Fruit fly (Drosophila melanogaster) whole organism, embryonic: Measurements from ENCODE around the gene CG44405.

Experiments used
- BEAF-32 ChIP-seq: fragments of 200-800 bp; sonication (Bioruptor generic); optimal IDR thresholded peaks from 3 replicates; lab custom pipeline; 2017; ENCODE audit warnings: missing biosample characterization, missing genetic modification characterization, mild to moderate bottlenecking, moderate library complexity, missing genetic modification reagents
- Bteb2 ChIP-seq: fragments of 200-800 bp; sonication (Bioruptor generic); optimal IDR thresholded peaks from 2 replicates; lab custom pipeline; 2016; ENCODE audit warnings: missing biosample characterization, missing genetic modification characterization
- CG10543 ChIP-seq: fragments of 200-800 bp; sonication (Bioruptor generic); optimal IDR thresholded peaks from 3 replicates; lab custom pipeline; 2017; ENCODE audit warnings: missing biosample characterization, mild to moderate bottlenecking, missing genetic modification characterization, moderate library complexity
- CG13424 ChIP-seq: fragments of 200-800 bp; sonication (Bioruptor generic); optimal IDR thresholded peaks from 2 replicates; lab custom pipeline; 2019; ENCODE audit warnings: missing biosample characterization, mild to moderate bottlenecking, missing genetic modification characterization, moderate library complexity
- CG15011 ChIP-seq: fragments of 200-800 bp; sonication (Bioruptor generic); optimal IDR thresholded peaks from 3 replicates; lab custom pipeline; 2018; ENCODE audit warnings: missing biosample characterization, mild to moderate bottlenecking, missing genetic modification characterization
- CG15696 ChIP-seq: fragments of 200-800 bp; sonication (Bioruptor generic); optimal IDR thresholded peaks from 2 replicates; lab custom pipeline; 2019; ENCODE audit warnings: missing biosample characterization, mild to moderate bottlenecking, missing genetic modification characterization, moderate library complexity
- CG1603 ChIP-seq: fragments of 200-800 bp; sonication (Bioruptor generic); optimal IDR thresholded peaks from 2 replicates; lab custom pipeline; 2019; ENCODE audit warnings: missing biosample characterization, mild to moderate bottlenecking, missing genetic modification characterization, moderate library complexity
- CG2202 ChIP-seq: fragments of 200-800 bp; sonication (Bioruptor generic); optimal IDR thresholded peaks from 2 replicates; lab custom pipeline; 2018; ENCODE audit warnings: missing biosample characterization, mild to moderate bottlenecking, missing genetic modification characterization
- CG4282 ChIP-seq: fragments of 200-800 bp; sonication (Bioruptor generic); optimal IDR thresholded peaks from 2 replicates; lab custom pipeline; 2016; ENCODE audit warnings: missing biosample characterization, missing genetic modification characterization
- CG43689 ChIP-seq: fragments of 200-800 bp; sonication (Bioruptor generic); IDR thresholded peaks from 2 replicates; pipeline ENCODE4 v1.3.6; 2022; ENCODE audit warnings: missing biosample characterization, missing genetic modification characterization
- CG6254 ChIP-seq: fragments of 200-800 bp; sonication (Bioruptor generic); optimal IDR thresholded peaks from 3 replicates; lab custom pipeline; 2017; ENCODE audit warnings: mild to moderate bottlenecking, missing biosample characterization, missing genetic modification reagents, missing genetic modification characterization
- CG6654 ChIP-seq: fragments of 200-800 bp; sonication (Bioruptor generic); optimal IDR thresholded peaks from 2 replicates; lab custom pipeline; 2017; ENCODE audit warnings: missing biosample characterization, mild to moderate bottlenecking, missing genetic modification characterization
- CG7928 ChIP-seq: fragments of 200-800 bp; sonication (Bioruptor generic); optimal IDR thresholded peaks from 2 replicates; lab custom pipeline; 2017; ENCODE audit warnings: missing biosample characterization, mild to moderate bottlenecking, missing genetic modification characterization
- CG8089 ChIP-seq: fragments of 200-800 bp; sonication (Bioruptor generic); optimal IDR thresholded peaks from 3 replicates; lab custom pipeline; 2016; ENCODE audit warnings: missing biosample characterization, missing genetic modification characterization
- CG8281 ChIP-seq: fragments of 200-800 bp; sonication (Bioruptor generic); optimal IDR thresholded peaks from 2 replicates; lab custom pipeline; 2018; ENCODE audit warnings: missing biosample characterization, mild to moderate bottlenecking, missing genetic modification characterization, moderate library complexity
- CG8924 ChIP-seq: fragments of 200-800 bp; optimal IDR thresholded peaks from 3 replicates; lab custom pipeline; 2019; ENCODE audit warnings: missing biosample characterization, mild to moderate bottlenecking, missing genetic modification characterization, moderate library complexity
- CTCF ChIP-seq: fragments of 200-800 bp; sonication (Bioruptor generic); optimal IDR thresholded peaks from 2 replicates; lab custom pipeline; 2017; ENCODE audit warnings: missing biosample characterization, mild to moderate bottlenecking, missing genetic modification characterization, moderate library complexity
- Doc3 ChIP-seq: fragments of 200-800 bp; sonication (Bioruptor generic); IDR thresholded peaks from 3 replicates; pipeline ENCODE4 v1.3.6; 2022; ENCODE audit warnings: missing biosample characterization, missing genetic modification characterization; ENCODE audit not compliant: partially characterized antibody
- ERR ChIP-seq: fragments of 200-800 bp; sonication (Bioruptor generic); optimal IDR thresholded peaks from 2 replicates; lab custom pipeline; 2016; ENCODE audit warnings: missing biosample characterization, missing genetic modification characterization
- Ets97D ChIP-seq: fragments of 200-800 bp; sonication (Bioruptor generic); optimal IDR thresholded peaks from 3 replicates; lab custom pipeline; 2016; ENCODE audit warnings: missing biosample characterization, missing genetic modification characterization
- HLH4C ChIP-seq: fragments of 200-800 bp; sonication (Bioruptor generic); IDR thresholded peaks from 3 replicates; pipeline ENCODE4 v1.3.6; 2022; ENCODE audit warnings: missing biosample characterization, missing genetic modification characterization; ENCODE audit not compliant: partially characterized antibody
- Hr39 ChIP-seq: fragments of >200 bp; optimal IDR thresholded peaks from 2 replicates; lab custom pipeline; 2017
- Jarid2 ChIP-seq: fragments of 200-800 bp; sonication (Bioruptor generic); optimal IDR thresholded peaks from 3 replicates; lab custom pipeline; 2017; ENCODE audit warnings: mild to moderate bottlenecking, missing biosample characterization, missing genetic modification reagents, missing genetic modification characterization
- Mes4 ChIP-seq: fragments of 200-800 bp; sonication (Bioruptor generic); optimal IDR thresholded peaks from 2 replicates; lab custom pipeline; 2016; ENCODE audit warnings: missing biosample characterization, missing genetic modification characterization
- Mrtf ChIP-seq: fragments of 200-800 bp; sonication (Bioruptor generic); IDR thresholded peaks from 3 replicates; pipeline ENCODE4 v1.3.6; 2022; ENCODE audit warnings: missing biosample characterization, missing genetic modification characterization
- Neu2 ChIP-seq: fragments of 200-800 bp; sonication (Bioruptor generic); optimal IDR thresholded peaks from 3 replicates; lab custom pipeline; 2016; ENCODE audit warnings: missing biosample characterization, missing genetic modification characterization, borderline replicate concordance
- Nf-YC ChIP-seq: fragments of 200-800 bp; optimal IDR thresholded peaks from 3 replicates; lab custom pipeline; 2019; ENCODE audit warnings: missing biosample characterization, mild to moderate bottlenecking, missing genetic modification characterization, moderate library complexity
- Oaz ChIP-seq: fragments of 200-800 bp; sonication (Bioruptor generic); IDR thresholded peaks from 2 replicates; pipeline ENCODE4 v1.3.6; 2022; ENCODE audit warnings: missing biosample characterization, missing genetic modification characterization
- Ravus ChIP-seq: fragments of 200-800 bp; sonication (Bioruptor generic); IDR thresholded peaks from 2 replicates; pipeline ENCODE4 v1.3.6; 2022; ENCODE audit warnings: missing biosample characterization, missing genetic modification characterization
- Side ChIP-seq: fragments of 200-800 bp; sonication (Bioruptor generic); optimal IDR thresholded peaks from 2 replicates; lab custom pipeline; 2016; ENCODE audit warnings: missing biosample characterization, missing genetic modification characterization
- Taf1 ChIP-seq: fragments of 200-800 bp; sonication (Bioruptor generic); IDR thresholded peaks from 2 replicates; pipeline ENCODE4 v1.3.6; 2022; ENCODE audit warnings: missing biosample characterization, missing genetic modification characterization
- Vsx1 ChIP-seq: fragments of 200-800 bp; sonication (Bioruptor generic); optimal IDR thresholded peaks from 2 replicates; lab custom pipeline; 2017; ENCODE audit warnings: missing biosample characterization, mild to moderate bottlenecking, missing genetic modification characterization, missing genetic modification reagents
- ap ChIP-seq: fragments of 200-800 bp; sonication (Bioruptor generic); IDR thresholded peaks from 2 replicates; pipeline ENCODE4 v1.3.6; 2022; ENCODE audit warnings: missing biosample characterization, missing genetic modification characterization
- ato ChIP-seq: fragments of 200-800 bp; sonication (Bioruptor generic); IDR thresholded peaks from 2 replicates; pipeline ENCODE4 v1.3.6; 2022; ENCODE audit warnings: missing biosample characterization, missing genetic modification characterization; ENCODE audit not compliant: partially characterized antibody
- bsh ChIP-seq, 2 experiments: fragments of 200-800 bp; sonication (Bioruptor generic); optimal IDR thresholded peaks; 2 replicates each; lab custom pipeline; 2017 to 2018; ENCODE audit warnings: mild to moderate bottlenecking in 2 of 2, missing biosample characterization in 2 of 2, missing genetic modification characterization in 2 of 2, moderate library complexity in 1 of 2
- crol ChIP-seq: fragments of 200-800 bp; sonication (Bioruptor generic); IDR thresholded peaks from 2 replicates; pipeline ENCODE4 v1.3.6; 2022; ENCODE audit warnings: missing biosample characterization, missing genetic modification characterization
- cwo ChIP-seq: fragments of 200-800 bp; sonication (Bioruptor generic); optimal IDR thresholded peaks from 3 replicates; lab custom pipeline; 2017; ENCODE audit warnings: missing biosample characterization, missing genetic modification characterization, mild to moderate bottlenecking, moderate library complexity, missing genetic modification reagents
- fru ChIP-seq: fragments of >200 bp; optimal IDR thresholded peaks from 2 replicates; lab custom pipeline; 2017
- gce ChIP-seq: fragments of 200-800 bp; sonication (Bioruptor generic); IDR thresholded peaks from 3 replicates; pipeline ENCODE4 v1.3.6; 2022; ENCODE audit warnings: missing biosample characterization, missing genetic modification characterization
- gem ChIP-seq: fragments of 200-800 bp; sonication (Bioruptor generic); optimal IDR thresholded peaks from 2 replicates; lab custom pipeline; 2019; ENCODE audit warnings: missing biosample characterization, mild to moderate bottlenecking, missing genetic modification characterization, moderate library complexity
- grn ChIP-seq: fragments of 200-800 bp; sonication (Bioruptor generic); optimal IDR thresholded peaks from 3 replicates; lab custom pipeline; 2017; ENCODE audit warnings: missing biosample characterization, missing genetic modification characterization
- gro ChIP-seq: fragments of 200-800 bp; sonication (Bioruptor generic); optimal IDR thresholded peaks from 2 replicates; lab custom pipeline; 2016; ENCODE audit warnings: missing biosample characterization, missing genetic modification characterization
- kni ChIP-seq: fragments of 200-800 bp; sonication (Bioruptor generic); optimal IDR thresholded peaks from 3 replicates; lab custom pipeline; 2017; ENCODE audit warnings: mild to moderate bottlenecking, missing biosample characterization, missing genetic modification reagents, missing genetic modification characterization
- lola ChIP-seq, 3 experiments: fragments of >200 bp in 2 of 3; fragments of 200-800 bp in 1 of 3; sonication (Bioruptor generic) in 1 of 3; optimal IDR thresholded peaks; 2 replicates each; lab custom pipeline; 2017 to 2019; ENCODE audit warnings: missing biosample characterization in 3 of 3, missing genetic modification characterization in 3 of 3, mild to moderate bottlenecking in 1 of 3, moderate library complexity in 1 of 3
- nerfin-1 ChIP-seq: fragments of 200-800 bp; sonication (Bioruptor generic); optimal IDR thresholded peaks from 3 replicates; lab custom pipeline; 2019; ENCODE audit warnings: missing biosample characterization, mild to moderate bottlenecking, missing genetic modification characterization, moderate library complexity
- onecut ChIP-seq: fragments of 200-800 bp; sonication (Bioruptor generic); IDR thresholded peaks from 2 replicates; pipeline ENCODE4 v1.3.6; 2022; ENCODE audit warnings: missing biosample characterization, missing genetic modification characterization
- seq ChIP-seq: fragments of 200-800 bp; sonication (Bioruptor generic); IDR thresholded peaks from 2 replicates; pipeline ENCODE4 v1.3.6; 2022; ENCODE audit warnings: missing biosample characterization, missing genetic modification characterization
- sna ChIP-seq: fragments of 200-800 bp; sonication (Bioruptor generic); IDR thresholded peaks from 2 replicates; pipeline ENCODE4 v1.3.6; 2022; ENCODE audit warnings: missing biosample characterization, missing genetic modification characterization; ENCODE audit not compliant: partially characterized antibody
- ttk ChIP-seq: fragments of 200-800 bp; sonication (Bioruptor generic); IDR thresholded peaks from 2 replicates; pipeline ENCODE4 v2.1.2; 2022; ENCODE audit warnings: missing biosample characterization, missing genetic modification characterization

Gene CG44405

dm6 chr2L:16350742-16351568 lies 8.8 kb upstream of the CG44405 start (continued):
- TF ChIP-seq CG6654 (GFP tag; lab: Kevin White, UChicago) (peak; percentile 93), gro (GFP tag; lab: Kevin White, UChicago) (peak; percentile 98), CG6254 (GFP tag; lab: Kevin White, UChicago) (peak; percentile 97), CG15696 (tag; lab: Kevin White, UChicago) (peak; percentile 97), ttk (GFP tag; lab: Robert Waterston, UW) (peak; percentile 98), seq (GFP tag; lab: Robert Waterston, UW) (peak; percentile 99), lola (GFP tag; optimal IDR thresholded peaks at IDR 0.05; lab: Kevin White, UChicago) (peak in 1 of 3 experiments; percentile 98), CG2202 (tag; lab: Kevin White, UChicago) (peak; percentile 99), CG15011 (GFP tag; lab: Kevin White, UChicago) (peak; percentile 99), Doc3 (GFP tag; lab: Robert Waterston, UW) (no peak), gce (GFP tag; lab: Robert Waterston, UW) (peak; percentile 99), CG8089 (peak; percentile 95), Mes4 (GFP tag; lab: Kevin White, UChicago) (peak; percentile 97), ap (GFP tag; lab: Robert Waterston, UW) (peak; percentile 99), kni (GFP tag; lab: Kevin White, UChicago) (peak; percentile 98), HLH4C (GFP tag; lab: Robert Waterston, UW) (no peak), CG7928 (peak; percentile 85), Ets97D (peak; percentile 94), Neu2 (GFP tag; lab: Kevin White, UChicago) (peak; percentile 60), CTCF (peak; percentile 71), Hr39 (no peak), cwo (GFP tag; lab: Kevin White, UChicago) (peak; percentile 98), BEAF-32 (GFP tag; lab: Kevin White, UChicago) (no peak), CG4282 (GFP tag; lab: Kevin White, UChicago) (peak; percentile 77), fru (no peak), Nf-YC (tag; lab: Kevin White, UChicago) (peak; percentile 92), ERR (peak; percentile 97), CG8924 (peak; percentile 99), sna (no peak), grn (GFP tag; lab: Kevin White, UChicago) (peak; percentile 88), Bteb2 (GFP tag; lab: Kevin White, UChicago) (peak; percentile 99), Side (peak; percentile 99), Taf1 (GFP tag; lab: Robert Waterston, UW) (peak; percentile 98), ato (GFP tag; lab: Robert Waterston, UW) (no peak), CG13424 (tag; lab: Kevin White, UChicago) (peak; percentile 100), CG43689 (GFP tag; lab: Robert Waterston, UW) (peak; percentile 95), Ravus (GFP tag; lab: Robert Waterston, UW) (peak; percentile 96), Oaz (GFP tag; lab: Robert Waterston, UW) (peak; percentile 99), Vsx1 (GFP tag; lab: Kevin White, UChicago) (peak; percentile 98), onecut (GFP tag; lab: Robert Waterston, UW) (peak; percentile 98), Jarid2 (GFP tag; lab: Kevin White, UChicago) (peak; percentile 95), CG1603 (tag; lab: Kevin White, UChicago) (peak; percentile 99), CG8281 (peak; percentile 95), crol (peak; percentile 87), Mrtf (GFP tag; lab: Robert Waterston, UW) (peak; percentile 99), CG10543 (peak; percentile 99), gem (tag; lab: Kevin White, UChicago) (peak; percentile 100), nerfin-1 (tag; lab: Kevin White, UChicago) (peak; percentile 98), bsh (GFP tag; optimal IDR thresholded peaks at IDR 0.05; lab: Kevin White, UChicago) (peak; percentile 97 to 99)
